Fruit fly (Drosophila melanogaster) whole organism, prepupa: ENCODE measurements around the gene Cen.
A peak's percentile ranks its signal among the peaks of the same experiment; 100 is the strongest.

Experiments used
- Blimp-1 ChIP-seq: fragments of 200-800 bp; sonication (Bioruptor generic); optimal IDR thresholded peaks from 3 replicates; lab custom pipeline; 2017; ENCODE audit warnings: missing biosample characterization, missing genetic modification characterization, mild to moderate bottlenecking, moderate library complexity, missing genetic modification reagents
- CG11762 ChIP-seq: fragments of 200-800 bp; sonication (Bioruptor generic); optimal IDR thresholded peaks from 3 replicates; lab custom pipeline; 2016; ENCODE audit warnings: missing biosample characterization, missing genetic modification characterization; ENCODE audit not compliant: insufficient read depth
- CG32006 ChIP-seq: fragments of 200-800 bp; sonication (Bioruptor generic); optimal IDR thresholded peaks from 3 replicates; lab custom pipeline; 2017; ENCODE audit warnings: missing biosample characterization, mild to moderate bottlenecking, missing genetic modification characterization
- CG8119 ChIP-seq: fragments of 200-800 bp; sonication (Bioruptor generic); IDR thresholded peaks from 3 replicates; pipeline ENCODE4 v1.3.6; 2022; ENCODE audit warnings: missing biosample characterization, missing genetic modification characterization
- CG9139 ChIP-seq: fragments of 200-800 bp; sonication (Bioruptor generic); optimal IDR thresholded peaks from 3 replicates; lab custom pipeline; 2017; ENCODE audit warnings: missing biosample characterization, mild to moderate bottlenecking, missing genetic modification characterization
- Eip75B ChIP-seq: fragments of 200-800 bp; sonication (Bioruptor generic); optimal IDR thresholded peaks from 3 replicates; lab custom pipeline; 2016; ENCODE audit warnings: missing biosample characterization, missing genetic modification characterization
- Lpt ChIP-seq: fragments of 200-800 bp; sonication (Bioruptor generic); optimal IDR thresholded peaks from 3 replicates; lab custom pipeline; 2016; ENCODE audit warnings: missing biosample characterization, missing genetic modification characterization
- acj6 ChIP-seq: fragments of 200-800 bp; sonication (Bioruptor generic); optimal IDR thresholded peaks from 3 replicates; lab custom pipeline; 2016; ENCODE audit warnings: missing biosample characterization, missing genetic modification characterization
- cyc ChIP-seq: fragments of 200-800 bp; sonication (Bioruptor generic); optimal IDR thresholded peaks from 3 replicates; lab custom pipeline; 2016; ENCODE audit warnings: missing biosample characterization, missing genetic modification characterization
- esn ChIP-seq: fragments of 200-800 bp; sonication (Bioruptor generic); optimal IDR thresholded peaks from 2 replicates; lab custom pipeline; 2016; ENCODE audit warnings: missing biosample characterization, mild to moderate bottlenecking, missing genetic modification characterization, moderate library complexity
- fd59A ChIP-seq: fragments of 200-800 bp; sonication (Bioruptor generic); optimal IDR thresholded peaks from 2 replicates; lab custom pipeline; 2017; ENCODE audit warnings: missing biosample characterization, mild to moderate bottlenecking, missing genetic modification characterization, missing genetic modification reagents

dm6 chr2L:20645394-20645869 lies 36.2 kb downstream of the Cen start, which contains the start of the genes phr6-4 and CG2608:
- peak; percentile 96 for TF ChIP-seq esn (GFP tag; lab: Kevin White, UChicago)
- TF ChIP-seq cyc = peak; percentile 92
- peak; percentile 95 for TF ChIP-seq acj6 (GFP tag; lab: Kevin White, UChicago)
- TF ChIP-seq CG9139 (GFP tag; lab: Kevin White, UChicago) = peak; percentile 89
- TF ChIP-seq Blimp-1 (GFP tag; lab: Kevin White, UChicago) = peak; percentile 86
- peak; percentile 95 for TF ChIP-seq CG8119
- TF ChIP-seq CG11762 (GFP tag; lab: Kevin White, UChicago) = peak; percentile 89
- peak; percentile 93 for TF ChIP-seq Eip75B (GFP tag; lab: Kevin White, UChicago)
- peak; percentile 93 for TF ChIP-seq fd59A (GFP tag; lab: Kevin White, UChicago)
- TF ChIP-seq CG32006 (GFP tag; lab: Kevin White, UChicago) = peak; percentile 97
- peak; percentile 91 for TF ChIP-seq Lpt (GFP tag; lab: Kevin White, UChicago)
